Worm (Caenorhabditis elegans): Measurements from ENCODE around the gene arx-4.

- no peak for TF ChIP-seq egl-27 (tag; optimal IDR thresholded peaks at IDR 0.05)
- no peak for TF ChIP-seq nhr-77 (tag; optimal IDR thresholded peaks at IDR 0.05)
- TF ChIP-seq lin-13 (GFP tag; optimal IDR thresholded peaks at IDR 0.05) = no peak
- no peak for TF ChIP-seq ceh-82 (tag; optimal IDR thresholded peaks at IDR 0.05)
Observed at ce11 chrIII:869869-870268, 7.8 kb downstream of the arx-4 start, which contains the start of gene T24C4.2.
